Fruit fly (Drosophila melanogaster) whole organism, embryonic: ENCODE measurements around the gene CG12398.

ENCODE experiments used
- Abd-B ChIP-seq: fragments of 200-800 bp; sonication (Bioruptor generic); optimal IDR thresholded peaks from 2 replicates; lab custom pipeline; 2018; ENCODE audit warnings: missing biosample characterization, mild to moderate bottlenecking, missing genetic modification characterization, moderate library complexity
- Atf3 ChIP-seq: fragments of 200-800 bp; sonication (Bioruptor generic); optimal IDR thresholded peaks from 3 replicates; lab custom pipeline; 2016; ENCODE audit warnings: missing biosample characterization, missing genetic modification characterization
- BtbVII ChIP-seq: fragments of 200-800 bp; sonication (Bioruptor generic); optimal IDR thresholded peaks from 3 replicates; lab custom pipeline; 2017; ENCODE audit warnings: missing biosample characterization, mild to moderate bottlenecking, missing genetic modification characterization
- CG11723 ChIP-seq: fragments of 200-800 bp; sonication (Bioruptor generic); optimal IDR thresholded peaks from 2 replicates; lab custom pipeline; 2017; ENCODE audit warnings: missing biosample characterization, mild to moderate bottlenecking, missing genetic modification characterization
- CG12299 ChIP-seq: fragments of 200-800 bp; sonication (Bioruptor generic); optimal IDR thresholded peaks from 2 replicates; lab custom pipeline; 2018; ENCODE audit warnings: missing biosample characterization, mild to moderate bottlenecking, missing genetic modification characterization
- CG12942 ChIP-seq: fragments of 200-800 bp; sonication (Bioruptor generic); optimal IDR thresholded peaks from 3 replicates; lab custom pipeline; 2016; ENCODE audit warnings: missing biosample characterization, missing genetic modification characterization
- CG13123 ChIP-seq: fragments of 200-800 bp; sonication (Bioruptor generic); optimal IDR thresholded peaks from 2 replicates; lab custom pipeline; 2016; ENCODE audit warnings: missing biosample characterization, missing genetic modification characterization
- CG30431 ChIP-seq: fragments of 200-800 bp; sonication (Bioruptor generic); optimal IDR thresholded peaks from 2 replicates; lab custom pipeline; 2017; ENCODE audit warnings: missing biosample characterization, missing genetic modification characterization
- CG34224 ChIP-seq: fragments of 200-800 bp; sonication (Bioruptor generic); IDR thresholded peaks from 3 replicates; pipeline ENCODE4 v1.3.6; 2022; ENCODE audit warnings: missing biosample characterization, missing genetic modification characterization; ENCODE audit not compliant: partially characterized antibody
- CG34376 ChIP-seq: fragments of 200-800 bp; sonication (Bioruptor generic); optimal IDR thresholded peaks from 2 replicates; lab custom pipeline; 2018; ENCODE audit warnings: missing biosample characterization, mild to moderate bottlenecking, missing genetic modification characterization
- CG3995 ChIP-seq: fragments of 200-800 bp; sonication (Bioruptor generic); optimal IDR thresholded peaks from 3 replicates; lab custom pipeline; 2016; ENCODE audit warnings: missing biosample characterization, missing genetic modification characterization
- CG4707 ChIP-seq: fragments of 200-800 bp; sonication (Bioruptor generic); optimal IDR thresholded peaks from 2 replicates; lab custom pipeline; 2018; ENCODE audit warnings: missing biosample characterization, mild to moderate bottlenecking, missing genetic modification characterization, moderate library complexity
- CG6175 ChIP-seq: fragments of 200-800 bp; sonication (Bioruptor generic); IDR thresholded peaks from 3 replicates; pipeline ENCODE4 v1.3.6; 2022; ENCODE audit warnings: missing biosample characterization, missing genetic modification characterization
- CG6765 ChIP-seq: fragments of 200-800 bp; sonication (Bioruptor generic); optimal IDR thresholded peaks from 3 replicates; lab custom pipeline; 2017; ENCODE audit warnings: missing biosample characterization, mild to moderate bottlenecking, missing genetic modification characterization
- CG6813 ChIP-seq: fragments of 200-800 bp; sonication (Bioruptor generic); optimal IDR thresholded peaks from 2 replicates; lab custom pipeline; 2017; ENCODE audit warnings: missing biosample characterization, missing genetic modification characterization, mild to moderate bottlenecking, moderate library complexity, missing genetic modification reagents
- CG8359 ChIP-seq: fragments of 200-800 bp; sonication (Bioruptor generic); optimal IDR thresholded peaks from 2 replicates; lab custom pipeline; 2017; ENCODE audit warnings: missing biosample characterization, mild to moderate bottlenecking, missing genetic modification characterization, borderline replicate concordance
- CG8944 ChIP-seq: fragments of 200-800 bp; sonication (Bioruptor generic); optimal IDR thresholded peaks from 3 replicates; lab custom pipeline; 2016; ENCODE audit warnings: missing biosample characterization, missing genetic modification characterization
- CG9797 ChIP-seq: fragments of 200-800 bp; sonication (Bioruptor generic); optimal IDR thresholded peaks from 3 replicates; lab custom pipeline; 2018; ENCODE audit warnings: missing biosample characterization, mild to moderate bottlenecking, missing genetic modification characterization
- Elba2 ChIP-seq: fragments of 200-800 bp; sonication (Bioruptor generic); optimal IDR thresholded peaks from 3 replicates; lab custom pipeline; 2016; ENCODE audit warnings: missing biosample characterization, missing genetic modification characterization
- Hey ChIP-seq: fragments of 200-800 bp; sonication (Bioruptor generic); optimal IDR thresholded peaks from 3 replicates; lab custom pipeline; 2018; ENCODE audit warnings: missing biosample characterization, mild to moderate bottlenecking, missing genetic modification characterization
- Lpt ChIP-seq: fragments of >200 bp; optimal IDR thresholded peaks from 2 replicates; lab custom pipeline; 2018; ENCODE audit warnings: missing biosample characterization, missing genetic modification characterization
- MTF-1 ChIP-seq: fragments of 200-800 bp; sonication (Bioruptor generic); optimal IDR thresholded peaks from 2 replicates; lab custom pipeline; 2018; ENCODE audit warnings: missing biosample characterization, mild to moderate bottlenecking, missing genetic modification characterization, borderline replicate concordance
- Med ChIP-seq: fragments of 200-800 bp; sonication (Bioruptor generic); peaks from one replicate; lab custom pipeline; 2016; ENCODE audit warnings: missing biosample characterization, missing genetic modification characterization, mild to moderate bottlenecking, inconsistent platforms, moderate library complexity
- Nf-YA ChIP-seq: fragments of 200-800 bp; sonication (Bioruptor generic); IDR thresholded peaks from 2 replicates; pipeline ENCODE4 v1.3.6; 2022; ENCODE audit warnings: missing biosample characterization, missing genetic modification characterization
- Pdp1 ChIP-seq, 2 experiments: fragments of 200-800 bp; sonication (Bioruptor generic); optimal IDR thresholded peaks; 3 replicates each; lab custom pipeline; 2016; ENCODE audit warnings: missing biosample characterization in 2 of 2, missing genetic modification characterization in 2 of 2, mild to moderate bottlenecking in 1 of 2, moderate library complexity in 1 of 2
- Sin3A ChIP-seq: fragments of >200 bp; optimal IDR thresholded peaks from 2 replicates; lab custom pipeline; 2018
- Xbp1 ChIP-seq: fragments of 200-800 bp; sonication (Bioruptor generic); optimal IDR thresholded peaks from 3 replicates; lab custom pipeline; 2016; ENCODE audit warnings: missing biosample characterization, mild to moderate bottlenecking, missing genetic modification characterization
- abd-A ChIP-seq: fragments of 200-800 bp; sonication (Bioruptor generic); optimal IDR thresholded peaks from 3 replicates; lab custom pipeline; 2019; ENCODE audit warnings: missing biosample characterization, mild to moderate bottlenecking, missing genetic modification characterization, moderate library complexity
- ap ChIP-seq: fragments of 200-800 bp; sonication (Bioruptor generic); IDR thresholded peaks from 2 replicates; pipeline ENCODE4 v1.3.6; 2022; ENCODE audit warnings: missing biosample characterization, missing genetic modification characterization
- cg ChIP-seq: fragments of 200-800 bp; sonication (Bioruptor generic); optimal IDR thresholded peaks from 3 replicates; lab custom pipeline; 2019; ENCODE audit warnings: missing biosample characterization, mild to moderate bottlenecking, missing genetic modification characterization, moderate library complexity
- dm ChIP-seq: fragments of 200-800 bp; sonication (Bioruptor generic); optimal IDR thresholded peaks from 3 replicates; lab custom pipeline; 2016; ENCODE audit warnings: missing biosample characterization, missing genetic modification characterization
- dpn ChIP-seq, 2 experiments: fragments of 200-800 bp; sonication (Bioruptor generic); optimal IDR thresholded peaks; 3 replicates each; lab custom pipeline; 2016; ENCODE audit warnings: missing biosample characterization in 2 of 2, missing genetic modification characterization in 2 of 2
- exex ChIP-seq: fragments of 200-800 bp; sonication (Bioruptor generic); optimal IDR thresholded peaks from 4 replicates; lab custom pipeline; 2018; ENCODE audit warnings: missing biosample characterization, mild to moderate bottlenecking, missing genetic modification characterization, moderate library complexity
- grn ChIP-seq: fragments of 200-800 bp; sonication (Bioruptor generic); optimal IDR thresholded peaks from 3 replicates; lab custom pipeline; 2017; ENCODE audit warnings: missing biosample characterization, missing genetic modification characterization
- hb ChIP-seq: fragments of 200-800 bp; sonication (Bioruptor generic); IDR thresholded peaks from 3 replicates; pipeline ENCODE4 v1.3.6; 2022; ENCODE audit warnings: missing biosample characterization, missing genetic modification characterization; ENCODE audit not compliant: partially characterized antibody
- ind ChIP-seq: fragments of 200-800 bp; sonication (Bioruptor generic); optimal IDR thresholded peaks from 3 replicates; lab custom pipeline; 2016; ENCODE audit warnings: missing biosample characterization, missing genetic modification characterization
- inv ChIP-seq: fragments of 200-800 bp; sonication (Bioruptor generic); IDR thresholded peaks from 2 replicates; pipeline ENCODE4 v1.3.6; 2022; ENCODE audit warnings: missing biosample characterization, missing genetic modification characterization; ENCODE audit not compliant: partially characterized antibody
- lab ChIP-seq: fragments of 200-800 bp; sonication (Bioruptor generic); optimal IDR thresholded peaks from 3 replicates; lab custom pipeline; 2017; ENCODE audit warnings: missing biosample characterization, missing genetic modification characterization, mild to moderate bottlenecking, moderate library complexity, missing genetic modification reagents
- mirr ChIP-seq: fragments of 200-800 bp; sonication (Bioruptor generic); optimal IDR thresholded peaks from 3 replicates; lab custom pipeline; 2018; ENCODE audit warnings: missing biosample characterization, mild to moderate bottlenecking, missing genetic modification characterization
- row ChIP-seq: fragments of 200-800 bp; sonication (Bioruptor generic); IDR thresholded peaks from 3 replicates; pipeline ENCODE4 v1.3.6; 2022; ENCODE audit warnings: missing biosample characterization, missing genetic modification characterization
- sim ChIP-seq: fragments of 200-800 bp; sonication (Bioruptor generic); IDR thresholded peaks from 2 replicates; pipeline ENCODE4 v1.3.6; 2022; ENCODE audit warnings: missing biosample characterization, missing genetic modification characterization
- sug ChIP-seq: fragments of 200-800 bp; optimal IDR thresholded peaks from 2 replicates; lab custom pipeline; 2019; ENCODE audit warnings: missing biosample characterization, mild to moderate bottlenecking, missing genetic modification characterization, moderate library complexity
- ttk ChIP-seq: fragments of 200-800 bp; sonication (Bioruptor generic); IDR thresholded peaks from 2 replicates; pipeline ENCODE4 v2.1.2; 2022; ENCODE audit warnings: missing biosample characterization, missing genetic modification characterization
- unpg ChIP-seq: fragments of 200-800 bp; sonication (Bioruptor generic); optimal IDR thresholded peaks from 3 replicates; lab custom pipeline; 2018; ENCODE audit warnings: missing biosample characterization, mild to moderate bottlenecking, missing genetic modification characterization, moderate library complexity

The CG12398 gene

dm6 chrX:14931296-14931695 is 17.7 kb upstream of the CG12398 start:
- TF ChIP-seq sim (GFP tag; lab: Robert Waterston, UW) (no peak), cg (no peak), Pdp1 (GFP tag; optimal IDR thresholded peaks at IDR 0.05; lab: Kevin White, UChicago) (peak in 1 of 2 experiments; percentile 64), CG3995 (GFP tag; lab: Kevin White, UChicago) (no peak)

- TF ChIP-seq dpn (GFP tag; optimal IDR thresholded peaks at IDR 0.05; lab: Kevin White, UChicago), result no peak
- TF ChIP-seq CG4707 (GFP tag; lab: Kevin White, UChicago), result no peak
- TF ChIP-seq CG30431 (GFP tag; lab: Kevin White, UChicago), result no peak
- TF ChIP-seq CG34224 (GFP tag; lab: Robert Waterston, UW), result no peak
- TF ChIP-seq exex (tag; lab: Kevin White, UChicago), result peak; percentile 79
- TF ChIP-seq abd-A (tag; lab: Kevin White, UChicago), result no peak
- peak; percentile 81 for TF ChIP-seq BtbVII (GFP tag; lab: Kevin White, UChicago)
- no peak for TF ChIP-seq ttk (GFP tag; lab: Robert Waterston, UW)
- TF ChIP-seq ap (GFP tag; lab: Robert Waterston, UW), result no peak
- TF ChIP-seq Lpt (GFP tag; lab: Kevin White, UChicago), result no peak
- no peak for TF ChIP-seq CG9797 (GFP tag; lab: Kevin White, UChicago)
- no peak for TF ChIP-seq CG8944 (GFP tag; lab: Kevin White, UChicago)
- TF ChIP-seq Atf3 (GFP tag; lab: Kevin White, UChicago), result no peak
- TF ChIP-seq sug (tag; lab: Kevin White, UChicago), result peak; percentile 80
- TF ChIP-seq MTF-1, result no peak
- peak; percentile 60 for TF ChIP-seq Hey (tag; lab: Kevin White, UChicago)
- peak; percentile 42 for TF ChIP-seq CG34376 (GFP tag; lab: Kevin White, UChicago)
- TF ChIP-seq Sin3A (lab: Kevin White, UChicago), result no peak
- peak; percentile 52 for TF ChIP-seq Med
- no peak for TF ChIP-seq CG6813 (GFP tag; lab: Kevin White, UChicago)
- TF ChIP-seq Pdp1 (GFP tag; optimal IDR thresholded peaks at IDR 0.05; lab: Kevin White, UChicago), result peak in 1 of 2 experiments; percentile 60
- no peak for TF ChIP-seq CG8359 (GFP tag; lab: Kevin White, UChicago)
- no peak for TF ChIP-seq dm (GFP tag; lab: Kevin White, UChicago)
- no peak for TF ChIP-seq CG13123 (GFP tag; lab: Kevin White, UChicago)
- no peak for TF ChIP-seq unpg (GFP tag; lab: Kevin White, UChicago)
- TF ChIP-seq CG11723 (GFP tag; lab: Kevin White, UChicago), result no peak
- peak; percentile 75 for TF ChIP-seq mirr (GFP tag; lab: Kevin White, UChicago)
- no peak for TF ChIP-seq CG6175 (GFP tag; lab: Robert Waterston, UW)
- TF ChIP-seq inv (GFP tag; lab: Robert Waterston, UW), result no peak
- TF ChIP-seq Nf-YA, result no peak
- no peak for TF ChIP-seq row
- no peak for TF ChIP-seq CG12299
- no peak for TF ChIP-seq CG12942 (GFP tag; lab: Kevin White, UChicago)
- TF ChIP-seq ind, result no peak
- TF ChIP-seq Elba2 (GFP tag; lab: Kevin White, UChicago), result no peak
- TF ChIP-seq hb (GFP tag; lab: Robert Waterston, UW), result no peak
- TF ChIP-seq CG6765 (GFP tag; lab: Kevin White, UChicago), result no peak
- peak; percentile 53 for TF ChIP-seq lab (GFP tag; lab: Kevin White, UChicago)
- TF ChIP-seq Abd-B (GFP tag; lab: Kevin White, UChicago), result no peak
- no peak for TF ChIP-seq Xbp1 (GFP tag; lab: Kevin White, UChicago)
- peak; percentile 98 for TF ChIP-seq grn (GFP tag; lab: Kevin White, UChicago)
These were observed 16.2 kb upstream of the CG12398 start for dm6 chrX:14929813-14930212.
